Worm (Caenorhabditis elegans) whole organism, L4 larva: Measurements from ENCODE around the gene F37A4.3.

Source experiments
- F26F4.8 ChIP-seq: fragments of 200-800 bp; sonication (Bioruptor generic); conservative IDR thresholded peaks from 2 replicates; pipeline ENCODE4 v1.3.6; 2022; ENCODE audit warnings: missing genetic modification characterization, missing compliant biosample characterization
- F37D6.2 ChIP-seq: sonication (generic microtip); optimal IDR thresholded peaks from 2 replicates; lab custom pipeline; 2016; ENCODE audit warnings: mild to moderate bottlenecking, missing genetic modification characterization, missing compliant biosample characterization
- Y5F2A.4 ChIP-seq: fragments of 200-800 bp; sonication (Bioruptor generic); optimal IDR thresholded peaks from 2 replicates; lab custom pipeline; 2018; ENCODE audit warnings: mild to moderate bottlenecking, missing genetic modification characterization, missing compliant biosample characterization
- aha-1 ChIP-seq: fragments of 150-350 bp; peaks from one replicate; lab custom pipeline; 2014; ENCODE audit warnings: missing biosample characterization, missing genetic modification characterization
- ama-1 ChIP-seq: fragments of 150-350 bp; optimal IDR thresholded peaks from 2 replicates; lab custom pipeline; 2014; ENCODE audit warnings: inconsistent platforms, mixed read lengths
- ceh-82 ChIP-seq: sonication (generic microtip); optimal IDR thresholded peaks from 2 replicates; lab custom pipeline; 2017; ENCODE audit warnings: missing biosample characterization, missing genetic modification characterization
- ces-1 ChIP-seq: fragments of 150-350 bp; sonication (generic microtip); optimal IDR thresholded peaks from 4 replicates; lab custom pipeline; 2014; ENCODE audit warnings: missing biosample characterization, missing genetic modification reagents, missing genetic modification characterization
- ctbp-1 ChIP-seq: fragments of 200-800 bp; sonication (Bioruptor generic); IDR thresholded peaks from 2 replicates; pipeline ENCODE4 v1.3.6; 2022; ENCODE audit warnings: missing genetic modification reagents, missing genetic modification characterization, missing compliant biosample characterization
- daf-16 ChIP-seq, 3 experiments: sonication (generic microtip); optimal IDR thresholded peaks; 2 replicates each; lab custom pipeline; 2016 to 2017; ENCODE audit warnings: missing genetic modification characterization in 3 of 3, missing genetic modification reagents in 3 of 3, mild to moderate bottlenecking in 2 of 3, missing compliant biosample characterization in 2 of 3, missing biosample characterization in 1 of 3, moderate library complexity in 1 of 3
- daf-19 ChIP-seq: fragments of 200-800 bp; sonication (Bioruptor generic); conservative IDR thresholded peaks from 2 replicates; pipeline ENCODE4 v1.3.6; 2022; ENCODE audit warnings: missing genetic modification characterization, missing compliant biosample characterization
- dmd-6 ChIP-seq: fragments of 200-800 bp; sonication (Bioruptor generic); IDR thresholded peaks from 2 replicates; pipeline ENCODE4 v1.3.6; 2022; ENCODE audit warnings: missing genetic modification reagents, missing genetic modification characterization, missing compliant biosample characterization
- fkh-10 ChIP-seq: fragments of 150-350 bp; optimal IDR thresholded peaks from 2 replicates; lab custom pipeline; 2014; ENCODE audit warnings: missing biosample characterization, missing genetic modification reagents, missing genetic modification characterization
- hlh-11 ChIP-seq: fragments of 200-800 bp; sonication (Bioruptor generic); optimal IDR thresholded peaks from 2 replicates; lab custom pipeline; 2018; ENCODE audit warnings: mild to moderate bottlenecking, missing genetic modification characterization, missing compliant biosample characterization
- hlh-30 ChIP-seq: sonication (generic microtip); optimal IDR thresholded peaks from 2 replicates; lab custom pipeline; 2017; ENCODE audit warnings: antibody characterized with exemption, mild to moderate bottlenecking, missing genetic modification characterization, missing compliant biosample characterization; ENCODE audit not compliant: insufficient read depth
- hmg-1.1 ChIP-seq: fragments of 200-800 bp; sonication (Bioruptor generic); IDR thresholded peaks from 2 replicates; pipeline ENCODE4 v1.3.6; 2022; ENCODE audit warnings: missing genetic modification reagents, missing genetic modification characterization, missing compliant biosample characterization
- lin-1 ChIP-seq: fragments of 200-800 bp; sonication (Bioruptor generic); IDR thresholded peaks from 2 replicates; pipeline ENCODE4 v1.3.6; 2022; ENCODE audit warnings: missing genetic modification reagents, missing genetic modification characterization, missing compliant biosample characterization
- lin-15B ChIP-seq: fragments of 150-350 bp; sonication (generic microtip); optimal IDR thresholded peaks from 3 replicates; lab custom pipeline; 2014; ENCODE audit warnings: missing biosample characterization, missing genetic modification characterization
- lin-38 ChIP-seq: fragments of 200-800 bp; sonication (Bioruptor generic); IDR thresholded peaks from 2 replicates; pipeline ENCODE4 v1.3.6; 2022; ENCODE audit warnings: missing genetic modification reagents, missing genetic modification characterization, missing compliant biosample characterization
- lir-3 ChIP-seq: sonication (generic microtip); optimal IDR thresholded peaks from 2 replicates; lab custom pipeline; 2016; ENCODE audit warnings: mild to moderate bottlenecking, missing genetic modification characterization, missing compliant biosample characterization
- lsy-2 ChIP-seq, 2 experiments: fragments of 150-350 bp in 1 of 2; sonication (generic microtip) in 1 of 2; optimal IDR thresholded peaks; 2 replicates each; lab custom pipeline; 2014 to 2017; ENCODE audit warnings: missing biosample characterization in 2 of 2, missing genetic modification characterization in 2 of 2
- madf-9 ChIP-seq: fragments of 200-800 bp; sonication (Bioruptor generic); conservative IDR thresholded peaks from 2 replicates; pipeline ENCODE4 v1.3.6; 2022; ENCODE audit warnings: missing genetic modification reagents, missing genetic modification characterization, missing compliant biosample characterization
- mdl-1 ChIP-seq, 2 experiments: fragments of 150-350 bp in 1 of 2; sonication (generic microtip) in 1 of 2; optimal IDR thresholded peaks; 2 replicates each; lab custom pipeline; 2014 to 2017; ENCODE audit warnings: missing biosample characterization in 2 of 2, missing genetic modification characterization in 2 of 2
- mep-1 ChIP-seq: fragments of 150-350 bp; sonication (generic microtip); optimal IDR thresholded peaks from 3 replicates; lab custom pipeline; 2014; ENCODE audit warnings: missing biosample characterization, missing genetic modification characterization
- mxl-2 ChIP-seq: fragments of 200-800 bp; sonication (Bioruptor generic); conservative IDR thresholded peaks from 2 replicates; pipeline ENCODE4 v1.3.6; 2022; ENCODE audit warnings: missing genetic modification reagents, missing genetic modification characterization, missing compliant biosample characterization
- nhr-11 ChIP-seq: fragments of 150-350 bp; optimal IDR thresholded peaks from 2 replicates; lab custom pipeline; 2014; ENCODE audit warnings: missing biosample characterization, missing genetic modification characterization
- nhr-25 ChIP-seq: sonication (generic microtip); optimal IDR thresholded peaks from 2 replicates; lab custom pipeline; 2017; ENCODE audit warnings: missing genetic modification characterization, mild to moderate bottlenecking, missing compliant biosample characterization, antibody characterized with exemption, moderate library complexity, borderline replicate concordance; ENCODE audit not compliant: insufficient read depth
- nhr-28 ChIP-seq: fragments of 150-350 bp; optimal IDR thresholded peaks from 2 replicates; lab custom pipeline; 2014; ENCODE audit warnings: missing biosample characterization, missing genetic modification characterization
- nhr-42 ChIP-seq: fragments of 200-800 bp; sonication (Bioruptor generic); IDR thresholded peaks from 2 replicates; pipeline ENCODE4 v1.3.6; 2022; ENCODE audit warnings: missing genetic modification characterization, missing compliant biosample characterization
- nhr-77 ChIP-seq: fragments of 150-350 bp; optimal IDR thresholded peaks from 2 replicates; lab custom pipeline; 2014; ENCODE audit warnings: missing biosample characterization, missing genetic modification characterization
- php-3 ChIP-seq: fragments of 200-800 bp; sonication (Bioruptor generic); IDR thresholded peaks from 2 replicates; pipeline ENCODE4 v1.3.6; 2022; ENCODE audit warnings: missing genetic modification reagents, missing genetic modification characterization, missing compliant biosample characterization
- pqm-1 ChIP-seq: sonication (generic microtip); optimal IDR thresholded peaks from 2 replicates; lab custom pipeline; 2017; ENCODE audit warnings: missing biosample characterization, missing genetic modification characterization
- rbr-2 ChIP-seq: sonication (generic microtip); optimal IDR thresholded peaks from 2 replicates; lab custom pipeline; 2016; ENCODE audit warnings: missing genotype, missing genetic modification characterization, missing compliant biosample characterization
- sdz-12 ChIP-seq: fragments of 200-800 bp; sonication (Bioruptor generic); optimal IDR thresholded peaks from 2 replicates; lab custom pipeline; 2018; ENCODE audit warnings: mild to moderate bottlenecking, missing genetic modification characterization, missing compliant biosample characterization
- tra-1 ChIP-seq: fragments of 200-800 bp; sonication (Bioruptor generic); IDR thresholded peaks from 2 replicates; pipeline ENCODE4 v1.3.6; 2022; ENCODE audit warnings: missing genetic modification reagents, missing genetic modification characterization, missing compliant biosample characterization
- unc-130 ChIP-seq: sonication (generic microtip); optimal IDR thresholded peaks from 2 replicates; lab custom pipeline; 2016; ENCODE audit warnings: missing genetic modification reagents, missing genetic modification characterization, missing compliant biosample characterization
- unc-62 ChIP-seq, 3 experiments: fragments of 150-350 bp in 1 of 3; sonication (generic microtip); optimal IDR thresholded peaks in 2 of 3; peaks in 1 of 3; 1 replicate in 1 of 3; 2 replicates in 2 of 3; lab custom pipeline; 2014 to 2017; ENCODE audit warnings: missing biosample characterization in 3 of 3, missing genetic modification characterization in 3 of 3, missing genetic modification reagents in 3 of 3, missing genotype in 1 of 3
- zfp-3 ChIP-seq: fragments of 200-800 bp; sonication (Bioruptor generic); conservative IDR thresholded peaks from 2 replicates; pipeline ENCODE4 v1.3.6; 2022; ENCODE audit warnings: missing genetic modification reagents, missing genetic modification characterization, missing compliant biosample characterization
- ztf-7 ChIP-seq: fragments of 150-350 bp; optimal IDR thresholded peaks from 2 replicates; lab custom pipeline; 2014; ENCODE audit warnings: missing biosample characterization, missing genetic modification characterization

The F37A4.3 gene

DNA sequence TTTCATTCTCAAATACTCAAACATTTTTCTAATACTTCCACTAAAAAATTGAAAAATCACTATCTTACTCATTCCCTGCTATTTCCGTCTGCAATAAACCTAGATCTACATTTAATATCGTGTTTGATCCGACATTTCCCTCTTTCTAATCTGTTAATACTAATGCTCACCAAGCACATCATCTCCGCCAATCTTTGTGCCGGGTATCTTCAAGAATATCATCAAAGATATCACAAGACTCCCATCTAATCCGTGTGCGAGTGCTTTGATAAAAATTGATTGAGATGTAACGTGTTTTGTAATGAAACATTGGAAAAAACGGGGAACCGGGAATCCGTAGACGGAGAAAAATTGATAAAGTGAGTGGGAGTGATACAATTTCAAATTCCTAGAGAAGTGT lies 39.0 kb upstream of the F37A4.3 start:
- TF ChIP-seq aha-1 = peak; percentile 58
- TF ChIP-seq mxl-2 (GFP tag; lab: Robert Waterston, UW) = no peak

DNA sequence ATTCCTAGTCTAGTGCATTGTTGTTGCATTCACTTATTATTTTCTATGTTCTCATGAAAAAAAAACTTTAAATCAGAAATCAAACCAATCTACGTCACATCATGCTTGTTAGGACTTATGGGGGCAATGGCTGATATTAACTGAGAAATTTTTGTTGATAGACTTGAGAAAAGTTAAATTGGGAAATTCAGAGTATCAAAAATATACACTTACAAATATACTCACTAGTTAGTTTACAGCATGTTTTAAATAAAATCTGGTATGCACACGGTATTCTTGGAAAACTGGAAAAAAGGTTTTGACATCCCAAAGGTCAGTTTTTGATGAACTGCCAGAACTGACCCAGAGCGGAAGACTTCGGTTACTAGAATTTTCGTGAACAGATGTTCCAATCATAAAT lies 37.4 kb upstream of the F37A4.3 start:
- TF ChIP-seq unc-62 (GFP tag; optimal IDR thresholded peaks at IDR 0.05 in 1 of 2; lab: Kevin White, UChicago) = peak in 1 of 2 experiments; percentile 93
- no peak for TF ChIP-seq unc-62 (tag; optimal IDR thresholded peaks at IDR 0.05; lab: Kevin White, UChicago)
- TF ChIP-seq ztf-7 (tag; lab: Kevin White, UChicago) = no peak
- no peak for TF ChIP-seq hlh-11 (tag; lab: Kevin White, UChicago)

DNA sequence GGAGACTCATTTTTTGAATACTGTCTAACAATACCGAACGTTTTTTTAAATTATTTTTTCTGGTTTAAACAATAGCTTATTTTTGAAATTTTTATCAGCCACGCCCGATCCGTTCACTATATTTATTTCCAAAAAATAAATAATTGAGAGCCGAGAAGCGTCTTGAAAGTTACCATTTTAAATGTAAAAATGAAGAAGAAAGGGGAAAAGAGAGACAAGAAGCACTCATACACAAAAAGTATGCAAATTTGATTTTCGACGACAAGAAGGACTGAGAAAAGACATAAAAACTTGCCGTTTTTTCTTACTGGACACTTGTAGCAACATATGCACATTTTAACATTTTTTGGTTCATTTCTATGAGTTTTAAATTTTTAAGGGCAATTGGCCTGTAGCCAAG lies 36.6 kb upstream of the F37A4.3 start:
- TF ChIP-seq unc-62 (GFP tag; optimal IDR thresholded peaks at IDR 0.05 in 1 of 2; lab: Kevin White, UChicago) (peak in 1 of 2 experiments; percentile 11), unc-62 (tag; optimal IDR thresholded peaks at IDR 0.05; lab: Kevin White, UChicago) (no peak), sdz-12 (GFP tag; lab: Kevin White, UChicago) (no peak), lir-3 (tag; lab: Kevin White, UChicago) (no peak), ces-1 (GFP tag; lab: Kevin White, UChicago) (peak; percentile 32), fkh-10 (GFP tag; lab: Kevin White, UChicago) (peak; percentile 79), F26F4.8 (GFP tag; lab: Robert Waterston, UW) (no peak)

DNA sequence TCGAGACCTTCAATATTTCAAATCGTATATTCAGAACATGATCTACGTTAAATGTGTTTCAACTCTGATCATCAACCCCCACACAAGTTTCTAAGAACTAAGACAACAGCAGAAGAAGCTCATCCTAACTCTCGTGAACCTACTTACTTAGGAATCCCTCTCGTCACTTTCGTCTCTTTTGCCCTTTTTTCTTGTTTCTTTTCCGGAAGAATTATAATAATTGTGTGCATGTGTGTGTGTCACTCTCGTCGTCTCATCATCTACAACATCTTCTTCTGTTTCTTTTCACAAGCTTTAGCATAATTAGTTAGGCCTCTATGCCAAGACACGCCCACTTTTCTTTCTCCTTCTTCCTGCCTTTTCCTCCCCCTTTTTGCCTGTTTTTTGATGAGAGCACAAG lies 27.9 kb upstream of the F37A4.3 start:
- TF ChIP-seq ctbp-1 (GFP tag; lab: Robert Waterston, UW) (0 out of 2 replicates have a peak, but pooled peaks have one; percentile 18), tra-1 (GFP tag; lab: Robert Waterston, UW) (no peak)
- TF ChIP-seq, all 104 proteins: peak for 1

DNA sequence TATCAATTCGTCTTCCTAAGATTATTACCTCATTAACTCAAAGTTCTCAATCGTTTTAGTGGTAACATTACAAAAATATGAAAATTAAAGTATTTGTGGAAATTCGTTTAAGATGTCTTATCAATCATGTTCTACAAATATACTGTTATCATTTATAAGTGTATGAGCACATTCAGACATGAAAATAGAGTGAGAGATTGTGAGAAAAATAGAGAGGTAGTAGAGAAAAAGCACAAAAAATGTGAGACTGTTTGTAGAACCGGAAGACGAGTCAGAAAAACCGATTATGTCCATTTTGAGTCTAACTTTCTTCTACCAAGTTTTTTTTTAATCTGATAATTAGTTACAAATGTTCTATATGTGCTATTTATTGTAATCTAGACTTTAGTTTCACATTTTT lies 25.1 kb upstream of the F37A4.3 start:
- TF ChIP-seq lir-3 (tag; lab: Kevin White, UChicago) (no peak), nhr-77 (tag; lab: Kevin White, UChicago) (peak; percentile 71), F26F4.8 (GFP tag; lab: Robert Waterston, UW) (no peak), lin-1 (0 out of 2 replicates have a peak, but pooled peaks have one; percentile 30), nhr-25 (tag; lab: Kevin White, UChicago) (no peak), daf-16 (GFP tag; optimal IDR thresholded peaks at IDR 0.05; lab: Kevin White, UChicago) (no peak), daf-16 (tag; optimal IDR thresholded peaks at IDR 0.05; lab: Kevin White, UChicago) (peak; percentile 79), php-3 (GFP tag; lab: Robert Waterston, UW) (peak; percentile 73), nhr-28 (tag; lab: Kevin White, UChicago) (peak; percentile 90), ces-1 (GFP tag; lab: Kevin White, UChicago) (no peak), tra-1 (GFP tag; lab: Robert Waterston, UW) (no peak), lin-15B (tag; lab: Kevin White, UChicago) (no peak), ceh-82 (tag; lab: Kevin White, UChicago) (no peak), daf-19 (no peak), nhr-42 (GFP tag; lab: Robert Waterston, UW) (no peak), madf-9 (GFP tag; lab: Robert Waterston, UW) (no peak), pqm-1 (tag; lab: Kevin White, UChicago) (peak; percentile 99), dmd-6 (GFP tag; lab: Robert Waterston, UW) (peak; percentile 66), unc-130 (GFP tag; lab: Kevin White, UChicago) (no peak), zfp-3 (GFP tag; lab: Robert Waterston, UW) (no peak)

DNA sequence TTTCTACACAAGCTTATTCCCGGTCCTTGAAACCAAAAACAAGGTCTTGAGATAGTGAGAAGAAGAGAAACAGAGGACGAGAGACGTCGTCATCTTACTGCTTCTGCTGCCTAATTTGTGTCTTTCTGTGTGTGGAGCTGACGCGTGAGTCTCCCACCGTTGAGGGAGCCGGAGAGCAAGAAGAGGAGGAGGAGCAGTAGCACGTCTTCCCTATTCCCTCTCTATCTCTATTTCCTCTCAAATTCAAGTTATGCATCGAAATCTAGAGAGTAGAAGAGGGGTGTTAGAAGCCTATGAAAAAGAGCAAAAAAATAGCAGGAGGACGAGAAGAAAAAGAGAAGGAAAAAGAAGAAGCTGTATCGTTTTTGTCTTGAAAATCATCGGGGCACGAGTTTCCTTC lies 23.2 kb upstream of the F37A4.3 start:
- TF ChIP-seq ces-1 (GFP tag; lab: Kevin White, UChicago) (peak; percentile 21), mep-1 (peak; percentile 63), fkh-10 (GFP tag; lab: Kevin White, UChicago) (peak; percentile 59), Y5F2A.4 (no peak), ctbp-1 (GFP tag; lab: Robert Waterston, UW) (0 out of 2 replicates have a peak, but pooled peaks have one; percentile 48), mdl-1 (tag; optimal IDR thresholded peaks at IDR 0.05; lab: Kevin White, UChicago) (peak in 1 of 2 experiments; percentile 69), F37D6.2 (tag; lab: Kevin White, UChicago) (peak; percentile 25), unc-62 (GFP tag; optimal IDR thresholded peaks at IDR 0.05 in 1 of 2; lab: Kevin White, UChicago) (peak in 1 of 2 experiments; percentile 3), unc-62 (tag; optimal IDR thresholded peaks at IDR 0.05; lab: Kevin White, UChicago) (no peak), hlh-30 (tag; lab: Kevin White, UChicago) (peak; percentile 54), aha-1 (peak; percentile 80), lin-38 (GFP tag; lab: Robert Waterston, UW) (no peak), lin-1 (no peak), nhr-11 (tag; lab: Kevin White, UChicago) (peak; percentile 33), rbr-2 (tag; lab: Kevin White, UChicago) (peak; percentile 65), ama-1 (lab: Kevin White, UChicago) (no peak), hmg-1.1 (GFP tag; lab: Robert Waterston, UW) (peak; percentile 66), lsy-2 (tag; optimal IDR thresholded peaks at IDR 0.05; lab: Kevin White, UChicago) (peak; percentile 61 to 62)
